Fruit fly (Drosophila melanogaster) Kc167 (cell line): ENCODE data around the gene Flad1.

Experiments
- Myc ChIP-seq: fragments of >200 bp; optimal IDR thresholded peaks from 2 replicates; lab custom pipeline; 2017; ENCODE audit warnings: missing external identifiers
- Sin3A ChIP-seq: fragments of >200 bp; optimal IDR thresholded peaks from 2 replicates; lab custom pipeline; 2018; ENCODE audit warnings: missing external identifiers
- h ChIP-seq: fragments of >200 bp; optimal IDR thresholded peaks from 3 replicates; lab custom pipeline; 2018; ENCODE audit warnings: missing external identifiers
- insv ChIP-seq: fragments of >200 bp; optimal IDR thresholded peaks from 3 replicates; lab custom pipeline; 2018; ENCODE audit warnings: missing external identifiers
- psq ChIP-seq: fragments of >200 bp; optimal IDR thresholded peaks from 2 replicates; lab custom pipeline; 2017; ENCODE audit warnings: missing external identifiers
- ttk ChIP-seq: sonication (Bioruptor generic); optimal IDR thresholded peaks from 2 replicates; lab custom pipeline; 2017; ENCODE audit warnings: missing external identifiers

Flad1 gene

DNA sequence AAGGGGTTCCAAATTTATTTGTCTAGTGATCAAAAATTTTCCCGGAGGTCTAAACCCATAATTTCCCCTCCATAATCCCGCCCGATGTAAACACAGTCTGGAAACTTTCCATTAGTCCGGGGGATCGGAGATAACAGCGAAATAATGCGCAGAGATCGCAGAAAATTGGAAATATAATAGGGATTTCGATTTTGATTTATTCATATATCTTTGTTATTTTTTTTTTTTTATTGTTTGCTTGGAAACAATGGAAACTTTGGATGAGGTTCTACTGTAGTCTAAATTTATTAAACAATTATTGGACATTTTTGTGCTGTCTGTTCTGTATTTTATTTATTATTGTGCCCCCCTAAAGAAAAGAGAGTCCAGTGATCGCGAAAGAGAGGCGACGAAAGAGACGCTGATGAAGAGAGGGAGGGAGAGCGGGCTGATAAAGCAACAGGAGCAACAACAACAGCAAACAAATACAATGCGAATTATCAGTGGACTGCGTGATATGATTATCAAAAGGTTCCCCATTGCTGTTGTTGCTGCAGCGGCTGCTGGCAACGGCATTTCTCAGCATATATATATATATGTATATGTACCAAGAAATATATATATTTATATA is 8.1 kb downstream of the Flad1 start:
- TF ChIP-seq Sin3A (lab: Kevin White, UChicago) (no peak), insv (lab: Kevin White, UChicago) (no peak), h (no peak), ttk (no peak), psq (lab: Kevin White, UChicago) (no peak), Myc (lab: Kevin White, UChicago) (no peak)

- TF ChIP-seq h = no peak
- TF ChIP-seq ttk = no peak
Measured at dm6 chrX:12893969-12894368, 9.3 kb downstream of the Flad1 start.

dm6 chrX:12891322-12892159 is 11.8 kb downstream of the Flad1 start:
- no peak for TF ChIP-seq insv (lab: Kevin White, UChicago)
- no peak for TF ChIP-seq h
- TF ChIP-seq Sin3A (lab: Kevin White, UChicago) = no peak
- TF ChIP-seq Myc (lab: Kevin White, UChicago) = no peak
- TF ChIP-seq ttk = no peak
- TF ChIP-seq psq (lab: Kevin White, UChicago) = no peak

DNA sequence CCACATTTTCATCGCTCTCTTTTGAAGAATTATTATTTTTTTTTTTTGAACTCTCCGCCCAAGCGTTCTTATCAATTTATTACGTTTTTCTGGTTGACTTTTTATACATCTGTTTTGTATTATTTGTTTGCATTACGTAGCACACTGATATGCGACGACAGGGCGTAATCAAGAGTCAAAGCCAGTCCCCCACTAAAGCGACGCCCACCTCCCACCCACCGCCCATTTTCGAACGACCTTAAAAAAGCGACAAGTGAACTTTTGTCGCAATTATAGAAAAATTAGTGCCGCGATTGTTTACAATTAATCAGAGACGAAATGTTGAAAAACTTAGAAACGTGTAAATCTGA is 12.5 kb downstream of the Flad1 start:
- TF ChIP-seq Myc (lab: Kevin White, UChicago) = no peak
- TF ChIP-seq psq (lab: Kevin White, UChicago) = no peak
- no peak for TF ChIP-seq Sin3A (lab: Kevin White, UChicago)
- TF ChIP-seq h = no peak
- TF ChIP-seq ttk = no peak
- no peak for TF ChIP-seq insv (lab: Kevin White, UChicago)

- TF ChIP-seq Myc (lab: Kevin White, UChicago) = no peak
- TF ChIP-seq insv (lab: Kevin White, UChicago) = no peak
- no peak for TF ChIP-seq psq (lab: Kevin White, UChicago)
- no peak for TF ChIP-seq ttk
- TF ChIP-seq h = no peak
- TF ChIP-seq Sin3A (lab: Kevin White, UChicago) = no peak
Measured at dm6 chrX:12890166-12890825, 13.0 kb downstream of the Flad1 start.

dm6 chrX:12889075-12889474 is 14.2 kb downstream of the Flad1 start:
- TF ChIP-seq Sin3A (lab: Kevin White, UChicago) (no peak), insv (lab: Kevin White, UChicago) (no peak), Myc (lab: Kevin White, UChicago) (no peak), h (no peak), ttk (no peak)

- TF ChIP-seq psq (lab: Kevin White, UChicago) = no peak
- TF ChIP-seq h = no peak
- TF ChIP-seq ttk = no peak
- no peak for TF ChIP-seq insv (lab: Kevin White, UChicago)
- TF ChIP-seq Myc (lab: Kevin White, UChicago) = no peak
- no peak for TF ChIP-seq Sin3A (lab: Kevin White, UChicago)
Measured at dm6 chrX:12887549-12887948, 15.8 kb downstream of the Flad1 start.

- TF ChIP-seq psq (lab: Kevin White, UChicago) (no peak), Sin3A (lab: Kevin White, UChicago) (no peak), h (no peak), insv (lab: Kevin White, UChicago) (no peak), Myc (lab: Kevin White, UChicago) (no peak), ttk (no peak)
Measured at dm6 chrX:12886543-12886942, 16.8 kb downstream of the Flad1 start.

dm6 chrX:12869850-12870249 is 33.5 kb downstream of the Flad1 start:
- no peak for TF ChIP-seq psq (lab: Kevin White, UChicago)
- no peak for TF ChIP-seq ttk
- TF ChIP-seq Sin3A (lab: Kevin White, UChicago) = no peak
- TF ChIP-seq Myc (lab: Kevin White, UChicago) = no peak
- TF ChIP-seq insv (lab: Kevin White, UChicago) = no peak
- no peak for TF ChIP-seq h

dm6 chrX:12868605-12869004 is 34.7 kb downstream of the Flad1 start:
- TF ChIP-seq ttk (no peak), insv (lab: Kevin White, UChicago) (no peak), Sin3A (lab: Kevin White, UChicago) (no peak), psq (lab: Kevin White, UChicago) (no peak), Myc (lab: Kevin White, UChicago) (no peak), h (no peak)

dm6 chrX:12857622-12858021 is 45.7 kb downstream of the Flad1 start, which contains the start of gene CG4661:
Gene CG4661 (minus strand): TSS chrX:12857722.
- TF ChIP-seq Myc (lab: Kevin White, UChicago) (no peak), Sin3A (lab: Kevin White, UChicago) (no peak), h (no peak), ttk (no peak), insv (lab: Kevin White, UChicago) (no peak), psq (lab: Kevin White, UChicago) (no peak)
